Fruit fly (Drosophila melanogaster): Measurements from ENCODE around the gene CG12115.

Gene CG12115

DNA sequence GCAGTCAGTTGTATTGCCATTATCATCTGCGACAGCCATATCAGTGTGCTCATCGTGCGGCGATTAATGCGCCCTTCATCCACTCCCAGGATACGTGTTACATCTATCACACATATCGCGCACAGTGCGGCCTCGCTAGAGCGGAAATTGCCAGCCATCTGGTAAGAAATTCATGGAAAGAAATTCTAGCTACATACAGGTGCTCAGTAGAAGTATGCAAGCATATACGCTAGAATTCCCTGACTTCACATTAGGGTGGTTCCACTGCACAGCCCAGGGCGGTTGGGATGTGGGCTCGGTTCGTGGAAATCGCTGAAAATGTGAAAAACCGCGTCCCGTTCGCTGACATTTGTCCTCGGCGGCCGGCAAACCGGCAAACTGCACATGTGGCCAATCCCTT lies 49.2 kb downstream of the CG12115 start:
- TF ChIP-seq pan (optimal IDR thresholded peaks at IDR 0.05): no peak
- no peak for TF ChIP-seq Dll (optimal IDR thresholded peaks at IDR 0.05)
- no peak for TF ChIP-seq psq (optimal IDR thresholded peaks at IDR 0.05)
- TF ChIP-seq usp (GFP tag; optimal IDR thresholded peaks at IDR 0.05): no peak
- TF ChIP-seq EcR (GFP tag; optimal IDR thresholded peaks at IDR 0.05): no peak
- TF ChIP-seq CG8478 (optimal IDR thresholded peaks at IDR 0.05): no peak

Data from whole organism.